Worm (Caenorhabditis elegans) whole organism, L4/young adult: ENCODE measurements around the gene T25F10.1.

Experiments
- W03F9.2 ChIP-seq: fragments of 150-350 bp; optimal IDR thresholded peaks from 2 replicates; lab custom pipeline; 2014; ENCODE audit warnings: missing biosample characterization, missing genetic modification characterization
- dao-5 ChIP-seq: sonication (generic microtip); optimal IDR thresholded peaks from 2 replicates; lab custom pipeline; 2016; ENCODE audit warnings: missing genotype, missing genetic modification characterization, moderate library complexity, missing compliant biosample characterization
- him-1 ChIP-seq: sonication (generic microtip); optimal IDR thresholded peaks from 2 replicates; lab custom pipeline; 2016; ENCODE audit warnings: missing genotype, missing genetic modification reagents, missing genetic modification characterization, missing compliant biosample characterization

- TF ChIP-seq dao-5 (tag; lab: Kevin White, UChicago) (no peak), him-1 (peak; percentile 48), W03F9.2 (tag; lab: Kevin White, UChicago) (peak; percentile 75)
Observed at ce11 chrV:6784853-6785492, 16.7 kb downstream of the T25F10.1 start, which contains the start of the genes spn-4 and spe-39.
